Worm (Caenorhabditis elegans): Measurements from ENCODE around the gene Y105C5A.8.
"Not testable (repeated sequence)": the region's sequence is repeated elsewhere in the genome, so short reads cannot be mapped to it uniquely, and the experiment has no call there.

Gene Y105C5A.8

ce11 chrIV:15646418-15647220 lies 29.7 kb upstream of the Y105C5A.8 start, which contains the start of the genes Y105C5A.1268 and Y105C5A.1272 (continued):
- peak; percentile 58; the same call in 1 of the 2 replicates for TF ChIP-seq ceh-100 (GFP tag; IDR thresholded peaks at IDR 0.05)
- peak; percentile 2 for TF ChIP-seq die-1 (tag; optimal IDR thresholded peaks at IDR 0.05)
- TF ChIP-seq tbp1 (GFP tag; optimal IDR thresholded peaks at IDR 0.05): peak; percentile 47
- peak; percentile 99 for TF ChIP-seq hmg-1.2 (GFP tag; IDR thresholded peaks at IDR 0.05)

ce11 chrIV:15641699-15642098 lies 24.8 kb upstream of the Y105C5A.8 start, which contains the start of gene Y105C5A.12:
Gene Y105C5A.12 (minus strand): TSS chrIV:15641799.
- TF ChIP-seq lsl-1 (GFP tag; optimal IDR thresholded peaks at IDR 0.05); lin-26 (GFP tag; IDR thresholded peaks at IDR 0.05); rcor-1 (GFP tag; IDR thresholded peaks at IDR 0.05): not testable (repeated sequence)

DNA sequence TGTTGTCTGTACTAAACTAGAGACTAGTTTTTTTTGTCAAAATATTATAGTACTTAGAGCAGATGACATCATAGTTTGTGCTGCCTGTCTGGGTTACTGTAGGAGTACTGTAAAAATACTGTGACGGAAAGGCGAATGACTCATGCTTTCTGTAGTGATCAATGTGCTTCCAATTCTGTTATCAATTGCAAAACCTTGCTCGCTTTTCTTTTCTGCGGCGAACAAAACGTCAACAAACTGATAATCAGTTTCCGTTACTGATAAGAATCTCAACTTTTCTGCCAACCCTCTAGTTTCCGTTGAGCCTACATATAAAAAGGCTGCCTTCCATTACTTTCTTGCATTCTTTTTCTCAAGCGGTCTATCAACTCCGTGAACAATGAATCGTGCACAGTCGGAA lies 24.0 kb upstream of the Y105C5A.8 start, which contains the start of gene Y105C5A.13:
Gene Y105C5A.13 (plus strand): TSS at position 380 of the 400 bp plus-strand sequence.
- TF ChIP-seq nhr-80 (tag; optimal IDR thresholded peaks at IDR 0.05) (peak; percentile 69), dox-1 (GFP tag; IDR thresholded peaks at IDR 0.05) (peak; percentile 59), unc-62 (GFP tag; optimal IDR thresholded peaks at IDR 0.05) (no peak), sea-2 (GFP tag; IDR thresholded peaks at IDR 0.05) (no peak), nfyb-1 (GFP tag; IDR thresholded peaks at IDR 0.05) (no peak), xnd-1 (tag; optimal IDR thresholded peaks at IDR 0.05) (no peak), D2030.7 (GFP tag; IDR thresholded peaks at IDR 0.05) (no peak)

ce11 chrIV:15639223-15639622 lies 22.4 kb upstream of the Y105C5A.8 start:
- TF ChIP-seq bed-2 (GFP tag; IDR thresholded peaks at IDR 0.05): no peak

ce11 chrIV:15635462-15635861 lies 18.6 kb upstream of the Y105C5A.8 start, which contains the start of gene Y105C5A.10:
Gene Y105C5A.10 (plus strand): TSS chrIV:15635762.
- TF ChIP-seq mcd-1 (GFP tag; IDR thresholded peaks at IDR 0.05); Y53G8AR.9 (GFP tag; conservative IDR thresholded peaks at IDR 0.05); T26A5.8 (tag; optimal IDR thresholded peaks at IDR 0.05): not testable (repeated sequence)

- TF ChIP-seq nfyb-1 (GFP tag; IDR thresholded peaks at IDR 0.05): peak; percentile 92
Observed at ce11 chrIV:15634240-15634789, 17.4 kb upstream of the Y105C5A.8 start, which contains the start of gene Y105C5A.1274. Gene Y105C5A.1274 (plus strand): TSS chrIV:15634739.

DNA sequence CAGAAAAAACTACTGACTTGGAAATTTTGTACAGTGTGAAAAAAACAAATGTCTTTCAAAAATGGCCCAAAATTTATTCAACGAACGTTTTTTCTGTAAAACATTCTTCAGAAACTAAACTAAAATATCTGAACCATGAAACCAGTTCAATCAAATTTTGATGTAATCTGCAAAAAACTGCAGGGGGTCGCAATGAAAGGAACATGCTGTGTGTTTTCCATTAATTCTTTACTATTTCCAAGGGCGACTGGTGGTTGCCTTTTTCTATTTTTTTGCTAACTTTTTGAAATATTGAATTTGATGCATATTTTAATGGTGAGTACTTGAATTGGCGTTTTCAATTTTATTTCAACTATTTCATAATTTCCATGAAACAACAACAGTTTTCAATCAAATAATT lies 14.3 kb upstream of the Y105C5A.8 start, which contains the start of gene Y105C5A.9:
Gene Y105C5A.9 (plus strand): TSS at position 301 of the 400 bp plus-strand sequence.
- TF ChIP-seq F49E8.2 (tag; optimal IDR thresholded peaks at IDR 0.05; ENCODE audit: insufficient read depth) (no peak), nhr-90 (tag; optimal IDR thresholded peaks at IDR 0.05) (no peak), xnd-1 (tag; optimal IDR thresholded peaks at IDR 0.05) (no peak), unc-130 (GFP tag; optimal IDR thresholded peaks at IDR 0.05) (no peak), lin-26 (GFP tag; IDR thresholded peaks at IDR 0.05) (no peak), nhr-27 (tag; optimal IDR thresholded peaks at IDR 0.05) (no peak), ceh-58 (GFP tag; IDR thresholded peaks at IDR 0.05) (no peak)

DNA sequence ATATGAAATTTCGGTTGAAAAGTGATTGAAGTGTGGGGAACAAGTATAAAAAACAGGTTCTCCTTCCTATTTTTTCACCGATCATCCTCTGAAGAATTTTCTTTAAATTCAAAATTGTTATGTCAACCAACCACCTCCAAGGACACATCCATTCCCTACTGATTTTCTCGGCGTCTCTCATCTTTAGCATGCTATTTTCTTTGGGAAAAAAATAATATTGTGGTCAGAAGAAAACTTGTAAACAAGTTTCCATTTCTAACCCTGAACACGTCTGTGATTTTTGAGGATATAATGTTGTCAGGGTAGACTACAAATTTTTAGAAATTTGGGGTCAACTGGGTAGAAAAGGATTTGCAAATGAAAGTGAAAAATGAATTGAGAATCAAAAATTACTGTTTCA lies 796 bp upstream of the Y105C5A.8 start:
- no peak for TF ChIP-seq madf-8 (GFP tag; conservative IDR thresholded peaks at IDR 0.05)
- TF ChIP-seq lir-1 (GFP tag; conservative IDR thresholded peaks at IDR 0.05): no peak
- no peak for TF ChIP-seq hrde-1 (tag; optimal IDR thresholded peaks at IDR 0.05; ENCODE audit: borderline replicate concordance)
- TF ChIP-seq F55B11.4 (tag; optimal IDR thresholded peaks at IDR 0.05; ENCODE audit: borderline replicate concordance, insufficient read depth): no peak
- no peak for TF ChIP-seq dpl-1 (GFP tag; optimal IDR thresholded peaks at IDR 0.05)
- TF ChIP-seq C06A6.2 (GFP tag; conservative IDR thresholded peaks at IDR 0.05): no peak
- no peak for TF ChIP-seq T07F8.4 (tag; optimal IDR thresholded peaks at IDR 0.05)
- TF ChIP-seq mel-28 (tag; optimal IDR thresholded peaks at IDR 0.05; ENCODE audit: borderline replicate concordance): no peak
- no peak for TF ChIP-seq let-526 (GFP tag; IDR thresholded peaks at IDR 0.05)
- no peak for TF ChIP-seq nfya-1 (tag; optimal IDR thresholded peaks at IDR 0.05; ENCODE audit: borderline replicate concordance, insufficient read depth)
- TF ChIP-seq ZK185.1 (tag; optimal IDR thresholded peaks at IDR 0.05; ENCODE audit: poor library complexity, severe bottlenecking): no peak
- no peak for TF ChIP-seq dox-1 (GFP tag; IDR thresholded peaks at IDR 0.05)
